Fruit fly (Drosophila melanogaster): ENCODE data around the gene Dcr-1.

Gene Dcr-1

DNA sequence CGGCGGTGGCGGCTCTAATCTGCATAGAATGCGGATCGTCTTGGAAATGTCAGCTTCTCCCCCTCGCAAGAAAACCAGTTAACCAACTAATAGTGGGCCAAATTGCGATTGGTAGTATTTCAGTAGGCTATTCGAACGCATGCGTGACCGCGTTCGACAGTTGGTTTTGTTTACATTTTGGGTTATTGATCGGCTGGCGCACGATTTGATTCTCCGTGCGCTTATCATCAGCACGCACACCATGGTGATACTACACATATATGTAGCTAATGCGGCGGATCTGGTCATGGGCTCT, 12.7 kb upstream of the Dcr-1 start (continued):
- TF ChIP-seq CkIIα-i1 (GFP tag; IDR thresholded peaks at IDR 0.05) (no peak), CG31441 (GFP tag; IDR thresholded peaks at IDR 0.05) (no peak), CG4328 (GFP tag; optimal IDR thresholded peaks at IDR 0.05) (no peak), CG12071 (GFP tag; optimal IDR thresholded peaks at IDR 0.05) (peak; percentile 27), sr (GFP tag; IDR thresholded peaks at IDR 0.05) (no peak), CG11093 (GFP tag; IDR thresholded peaks at IDR 0.05) (no peak), CG13123 (GFP tag; optimal IDR thresholded peaks at IDR 0.05) (no peak), CG32772 (GFP tag; IDR thresholded peaks at IDR 0.05) (no peak), CG3065 (GFP tag; optimal IDR thresholded peaks at IDR 0.05) (no peak), CG12769 (tag; optimal IDR thresholded peaks at IDR 0.05) (peak; percentile 27), pros (GFP tag; optimal IDR thresholded peaks at IDR 0.05) (peak; percentile 1), Stat92E (GFP tag; optimal IDR thresholded peaks at IDR 0.05) (no peak), CG14050 (GFP tag; IDR thresholded peaks at IDR 0.05) (no peak), Optix (GFP tag; IDR thresholded peaks at IDR 0.05) (no peak), CG14710 (tag; optimal IDR thresholded peaks at IDR 0.05) (no peak), usp (GFP tag; optimal IDR thresholded peaks at IDR 0.05) (no peak), Ada2b (GFP tag; IDR thresholded peaks at IDR 0.05) (no peak), Lim3 (GFP tag; IDR thresholded peaks at IDR 0.05) (no peak), CG15514 (GFP tag; optimal IDR thresholded peaks at IDR 0.05) (no peak), sug (tag; optimal IDR thresholded peaks at IDR 0.05) (peak; percentile 71), Lhr (GFP tag; optimal IDR thresholded peaks at IDR 0.05) (no peak), Taf1 (GFP tag; IDR thresholded peaks at IDR 0.05) (no peak), ftz-f1 (GFP tag; optimal IDR thresholded peaks at IDR 0.05) (peak; percentile 1), ken (GFP tag; IDR thresholded peaks at IDR 0.05) (no peak), CG8290 (GFP tag; optimal IDR thresholded peaks at IDR 0.05) (no peak), CG8290 (tag; optimal IDR thresholded peaks at IDR 0.05) (no peak), onecut (GFP tag; IDR thresholded peaks at IDR 0.05) (peak; percentile 72), CG10267 (tag; optimal IDR thresholded peaks at IDR 0.05) (no peak), slbo (GFP tag; IDR thresholded peaks at IDR 0.05) (no peak), exex (tag; optimal IDR thresholded peaks at IDR 0.05) (no peak), CG34376 (GFP tag; optimal IDR thresholded peaks at IDR 0.05) (peak; percentile 62), fd102C (GFP tag; optimal IDR thresholded peaks at IDR 0.05) (no peak), slp2 (GFP tag; optimal IDR thresholded peaks at IDR 0.05) (no peak), chinmo (GFP tag; IDR thresholded peaks at IDR 0.05; ENCODE audit: partially characterized antibody) (peak; percentile 98), oc (tag; optimal IDR thresholded peaks at IDR 0.05) (no peak), CG18619 (GFP tag; optimal IDR thresholded peaks at IDR 0.05) (no peak)

dm6 chr3R:22752929-22753328, 12.0 kb upstream of the Dcr-1 start:
- TF ChIP-seq ewg (GFP tag; optimal IDR thresholded peaks at IDR 0.05): peak; percentile 81
- peak; percentile 37; the same call in 1 of the 3 replicates for TF ChIP-seq z (GFP tag; IDR thresholded peaks at IDR 0.05)
- TF ChIP-seq sens (GFP tag): peak; percentile 37
- no peak for TF ChIP-seq CG3726 (GFP tag; IDR thresholded peaks at IDR 0.05)
- no peak for TF ChIP-seq trh (GFP tag; optimal IDR thresholded peaks at IDR 0.05)
- TF ChIP-seq onecut (GFP tag; IDR thresholded peaks at IDR 0.05): 0 out of 2 replicates have a peak, but pooled peaks have one; percentile 28
- 0 out of 3 replicates have a peak, but pooled peaks have one; percentile 9 for TF ChIP-seq ci (GFP tag; IDR thresholded peaks at IDR 0.05)
- TF ChIP-seq CG15514 (GFP tag; optimal IDR thresholded peaks at IDR 0.05): peak; percentile 96
- TF ChIP-seq CG2199 (GFP tag; IDR thresholded peaks at IDR 0.05): 0 out of 3 replicates have a peak, but pooled peaks have one; percentile 29
- no peak for TF ChIP-seq CG3407 (GFP tag; optimal IDR thresholded peaks at IDR 0.05)
- TF ChIP-seq Trl (optimal IDR thresholded peaks at IDR 0.05): peak in 1 of 2 experiments; percentile 38
- no peak for TF ChIP-seq Trl (GFP tag; optimal IDR thresholded peaks at IDR 0.05)
- peak; percentile 73 for TF ChIP-seq CG7928 (GFP tag; optimal IDR thresholded peaks at IDR 0.05)
- TF ChIP-seq Deaf1 (tag; optimal IDR thresholded peaks at IDR 0.05): peak; percentile 11
- TF ChIP-seq pfk (GFP tag; optimal IDR thresholded peaks at IDR 0.05): no peak
- peak; percentile 21 for TF ChIP-seq CG18599 (GFP tag; optimal IDR thresholded peaks at IDR 0.05)
- peak; percentile 27; the same call in 1 of the 3 replicates for TF ChIP-seq row (GFP tag; IDR thresholded peaks at IDR 0.05)
